Worm (Caenorhabditis elegans) whole organism, L4 larva: ENCODE data around the gene Y37D8A.26.

Experiments used
- F10B5.3 ChIP-seq: sonication (generic microtip); optimal IDR thresholded peaks from 2 replicates; lab custom pipeline; 2016; ENCODE audit warnings: mild to moderate bottlenecking, missing genetic modification characterization, missing compliant biosample characterization
- F37D6.2 ChIP-seq: sonication (generic microtip); optimal IDR thresholded peaks from 2 replicates; lab custom pipeline; 2016; ENCODE audit warnings: mild to moderate bottlenecking, missing genetic modification characterization, missing compliant biosample characterization
- F49E8.2 ChIP-seq: sonication (generic microtip); optimal IDR thresholded peaks from 2 replicates; lab custom pipeline; 2016; ENCODE audit warnings: missing compliant biosample characterization, mild to moderate bottlenecking, missing genetic modification characterization, borderline replicate concordance
- R02D3.7 ChIP-seq: fragments of 150-350 bp; sonication (generic microtip); optimal IDR thresholded peaks from 3 replicates; lab custom pipeline; 2014; ENCODE audit warnings: missing biosample characterization, missing genetic modification characterization
- T20F7.1 ChIP-seq: fragments of 200-800 bp; sonication (Bioruptor generic); optimal IDR thresholded peaks from 2 replicates; lab custom pipeline; 2018; ENCODE audit warnings: mild to moderate bottlenecking, missing genetic modification characterization, missing compliant biosample characterization
- Y48G9A.11 ChIP-seq: fragments of 200-800 bp; sonication (Bioruptor generic); IDR thresholded peaks from 2 replicates; pipeline ENCODE4 v1.3.6; 2022; ENCODE audit warnings: missing genetic modification reagents, missing genetic modification characterization, missing compliant biosample characterization
- Y75B8A.6 ChIP-seq: fragments of 200-800 bp; sonication (Bioruptor generic); IDR thresholded peaks from 2 replicates; pipeline ENCODE4 v1.3.6; 2022; ENCODE audit warnings: missing genetic modification reagents, missing genetic modification characterization, missing compliant biosample characterization
- ZK546.5 ChIP-seq, 2 experiments: sonication (generic microtip); optimal IDR thresholded peaks; 2 replicates each; lab custom pipeline; 2017; ENCODE audit warnings: missing biosample characterization in 2 of 2, missing genetic modification characterization in 2 of 2
- aha-1 ChIP-seq: fragments of 150-350 bp; peaks from one replicate; lab custom pipeline; 2014; ENCODE audit warnings: missing biosample characterization, missing genetic modification characterization
- ama-1 ChIP-seq: fragments of 150-350 bp; optimal IDR thresholded peaks from 2 replicates; lab custom pipeline; 2014; ENCODE audit warnings: inconsistent platforms, mixed read lengths
- arid-1 ChIP-seq: fragments of 200-800 bp; sonication (Bioruptor generic); conservative IDR thresholded peaks from 2 replicates; pipeline ENCODE4 v1.3.6; 2022; ENCODE audit warnings: missing genetic modification reagents, missing genetic modification characterization, missing compliant biosample characterization
- attf-4 ChIP-seq: sonication (generic microtip); optimal IDR thresholded peaks from 3 replicates; lab custom pipeline; 2017; ENCODE audit warnings: missing biosample characterization, missing genetic modification characterization
- ceh-82 ChIP-seq: sonication (generic microtip); optimal IDR thresholded peaks from 2 replicates; lab custom pipeline; 2017; ENCODE audit warnings: missing biosample characterization, missing genetic modification characterization
- ces-1 ChIP-seq: fragments of 150-350 bp; sonication (generic microtip); optimal IDR thresholded peaks from 4 replicates; lab custom pipeline; 2014; ENCODE audit warnings: missing biosample characterization, missing genetic modification reagents, missing genetic modification characterization
- daf-12 ChIP-seq: fragments of 150-350 bp; optimal IDR thresholded peaks from 2 replicates; lab custom pipeline; 2014; ENCODE audit warnings: missing biosample characterization, missing genetic modification reagents, missing genetic modification characterization
- daf-19 ChIP-seq: fragments of 200-800 bp; sonication (Bioruptor generic); conservative IDR thresholded peaks from 2 replicates; pipeline ENCODE4 v1.3.6; 2022; ENCODE audit warnings: missing genetic modification characterization, missing compliant biosample characterization
- dmd-8 ChIP-seq: fragments of 200-800 bp; sonication (Bioruptor generic); IDR thresholded peaks from 2 replicates; pipeline ENCODE4 v1.3.6; 2022; ENCODE audit warnings: missing genetic modification characterization, missing compliant biosample characterization
- duxl-1 ChIP-seq: sonication (generic microtip); optimal IDR thresholded peaks from 2 replicates; lab custom pipeline; 2016; ENCODE audit warnings: mild to moderate bottlenecking, missing genetic modification characterization, moderate library complexity, missing compliant biosample characterization; ENCODE audit not compliant: poor library complexity
- dve-1 ChIP-seq: sonication (generic microtip); optimal IDR thresholded peaks from 2 replicates; lab custom pipeline; 2017; ENCODE audit warnings: antibody characterized with exemption, mild to moderate bottlenecking, missing genetic modification characterization, missing compliant biosample characterization; ENCODE audit not compliant: insufficient read depth
- egl-27 ChIP-seq: sonication (generic microtip); optimal IDR thresholded peaks from 3 replicates; lab custom pipeline; 2017; ENCODE audit warnings: missing biosample characterization, missing genetic modification reagents, missing genetic modification characterization
- fkh-10 ChIP-seq: fragments of 150-350 bp; optimal IDR thresholded peaks from 2 replicates; lab custom pipeline; 2014; ENCODE audit warnings: missing biosample characterization, missing genetic modification reagents, missing genetic modification characterization
- fos-1 ChIP-seq: fragments of 150-350 bp; optimal IDR thresholded peaks from 2 replicates; lab custom pipeline; 2014; ENCODE audit warnings: missing biosample characterization, missing genetic modification characterization
- hlh-30 ChIP-seq: sonication (generic microtip); optimal IDR thresholded peaks from 2 replicates; lab custom pipeline; 2017; ENCODE audit warnings: antibody characterized with exemption, mild to moderate bottlenecking, missing genetic modification characterization, missing compliant biosample characterization; ENCODE audit not compliant: insufficient read depth
- hmg-1.1 ChIP-seq: fragments of 200-800 bp; sonication (Bioruptor generic); IDR thresholded peaks from 2 replicates; pipeline ENCODE4 v1.3.6; 2022; ENCODE audit warnings: missing genetic modification reagents, missing genetic modification characterization, missing compliant biosample characterization
- lim-7 ChIP-seq: fragments of 200-800 bp; sonication (Bioruptor generic); IDR thresholded peaks from 2 replicates; pipeline ENCODE4 v1.3.6; 2022; ENCODE audit warnings: missing genetic modification characterization, missing compliant biosample characterization
- lin-1 ChIP-seq: fragments of 200-800 bp; sonication (Bioruptor generic); IDR thresholded peaks from 2 replicates; pipeline ENCODE4 v1.3.6; 2022; ENCODE audit warnings: missing genetic modification reagents, missing genetic modification characterization, missing compliant biosample characterization
- lin-15B ChIP-seq: fragments of 150-350 bp; sonication (generic microtip); optimal IDR thresholded peaks from 3 replicates; lab custom pipeline; 2014; ENCODE audit warnings: missing biosample characterization, missing genetic modification characterization
- lin-39 ChIP-seq: fragments of 150-350 bp; optimal IDR thresholded peaks from 2 replicates; lab custom pipeline; 2014; ENCODE audit warnings: missing biosample characterization, missing genetic modification reagents, missing genetic modification characterization
- lir-3 ChIP-seq: sonication (generic microtip); optimal IDR thresholded peaks from 2 replicates; lab custom pipeline; 2016; ENCODE audit warnings: mild to moderate bottlenecking, missing genetic modification characterization, missing compliant biosample characterization
- madf-9 ChIP-seq: fragments of 200-800 bp; sonication (Bioruptor generic); conservative IDR thresholded peaks from 2 replicates; pipeline ENCODE4 v1.3.6; 2022; ENCODE audit warnings: missing genetic modification reagents, missing genetic modification characterization, missing compliant biosample characterization
- mdt-29 ChIP-seq: fragments of 200-800 bp; sonication (Bioruptor generic); IDR thresholded peaks from 2 replicates; pipeline ENCODE4 v1.3.6; 2022; ENCODE audit warnings: missing genetic modification reagents, missing genetic modification characterization, missing compliant biosample characterization
- mxl-2 ChIP-seq: fragments of 200-800 bp; sonication (Bioruptor generic); conservative IDR thresholded peaks from 2 replicates; pipeline ENCODE4 v1.3.6; 2022; ENCODE audit warnings: missing genetic modification reagents, missing genetic modification characterization, missing compliant biosample characterization
- nhr-11 ChIP-seq: fragments of 150-350 bp; optimal IDR thresholded peaks from 2 replicates; lab custom pipeline; 2014; ENCODE audit warnings: missing biosample characterization, missing genetic modification characterization
- nhr-237 ChIP-seq: sonication (generic microtip); optimal IDR thresholded peaks from 2 replicates; lab custom pipeline; 2017; ENCODE audit warnings: missing biosample characterization, missing genetic modification characterization
- nhr-42 ChIP-seq: fragments of 200-800 bp; sonication (Bioruptor generic); IDR thresholded peaks from 2 replicates; pipeline ENCODE4 v1.3.6; 2022; ENCODE audit warnings: missing genetic modification characterization, missing compliant biosample characterization
- nhr-48 ChIP-seq: sonication (generic microtip); optimal IDR thresholded peaks from 2 replicates; lab custom pipeline; 2016; ENCODE audit warnings: mild to moderate bottlenecking, missing genetic modification characterization, missing compliant biosample characterization
- nhr-76 ChIP-seq: fragments of 150-350 bp; optimal IDR thresholded peaks from 2 replicates; lab custom pipeline; 2014; ENCODE audit warnings: missing biosample characterization, missing genetic modification characterization
- nhr-77 ChIP-seq: fragments of 150-350 bp; optimal IDR thresholded peaks from 2 replicates; lab custom pipeline; 2014; ENCODE audit warnings: missing biosample characterization, missing genetic modification characterization
- pha-4 ChIP-seq, 2 experiments: fragments of 150-350 bp in 1 of 2; fragments of 200-800 bp in 1 of 2; sonication (Bioruptor generic) in 1 of 2; IDR thresholded peaks in 1 of 2; optimal IDR thresholded peaks in 1 of 2; 2 replicates each; pipeline versions ENCODE4 v1.3.6 to Lab custom; 2014 to 2022; ENCODE audit warnings: missing genetic modification characterization in 2 of 2, missing genetic modification reagents in 2 of 2, missing biosample characterization in 1 of 2, missing compliant biosample characterization in 1 of 2
- pqm-1 ChIP-seq: sonication (generic microtip); optimal IDR thresholded peaks from 2 replicates; lab custom pipeline; 2017; ENCODE audit warnings: missing biosample characterization, missing genetic modification characterization
- sdz-12 ChIP-seq: fragments of 200-800 bp; sonication (Bioruptor generic); optimal IDR thresholded peaks from 2 replicates; lab custom pipeline; 2018; ENCODE audit warnings: mild to moderate bottlenecking, missing genetic modification characterization, missing compliant biosample characterization
- skn-1 ChIP-seq: fragments of 150-350 bp; optimal IDR thresholded peaks from 2 replicates; lab custom pipeline; 2014; ENCODE audit warnings: missing biosample characterization, missing genetic modification characterization
- snpc-4 ChIP-seq: fragments of 150-350 bp; optimal IDR thresholded peaks from 2 replicates; lab custom pipeline; 2014; ENCODE audit warnings: missing biosample characterization, missing genetic modification characterization
- spr-1 ChIP-seq: sonication (generic microtip); optimal IDR thresholded peaks from 2 replicates; lab custom pipeline; 2016; ENCODE audit warnings: mild to moderate bottlenecking, missing genetic modification characterization, missing compliant biosample characterization
- spr-3 ChIP-seq: fragments of 200-800 bp; sonication (Bioruptor generic); optimal IDR thresholded peaks from 2 replicates; lab custom pipeline; 2018; ENCODE audit warnings: mild to moderate bottlenecking, missing genetic modification characterization, missing compliant biosample characterization
- tag-97 ChIP-seq: fragments of 200-800 bp; sonication (Bioruptor generic); IDR thresholded peaks from 2 replicates; pipeline ENCODE4 v1.3.6; 2022; ENCODE audit warnings: missing genetic modification characterization, missing compliant biosample characterization
- tra-1 ChIP-seq: fragments of 200-800 bp; sonication (Bioruptor generic); IDR thresholded peaks from 2 replicates; pipeline ENCODE4 v1.3.6; 2022; ENCODE audit warnings: missing genetic modification reagents, missing genetic modification characterization, missing compliant biosample characterization
- unc-62 ChIP-seq, 3 experiments: fragments of 150-350 bp in 1 of 3; sonication (generic microtip); optimal IDR thresholded peaks in 2 of 3; peaks in 1 of 3; 1 replicate in 1 of 3; 2 replicates in 2 of 3; lab custom pipeline; 2014 to 2017; ENCODE audit warnings: missing biosample characterization in 3 of 3, missing genetic modification characterization in 3 of 3, missing genetic modification reagents in 3 of 3, missing genotype in 1 of 3
- zfp-2 ChIP-seq: sonication (generic microtip); optimal IDR thresholded peaks from 2 replicates; lab custom pipeline; 2016; ENCODE audit warnings: mild to moderate bottlenecking, missing genetic modification characterization, missing compliant biosample characterization
- zip-2 ChIP-seq: fragments of 150-350 bp; optimal IDR thresholded peaks from 2 replicates; lab custom pipeline; 2014; ENCODE audit warnings: missing biosample characterization, missing genetic modification characterization
- ztf-7 ChIP-seq: fragments of 150-350 bp; optimal IDR thresholded peaks from 2 replicates; lab custom pipeline; 2014; ENCODE audit warnings: missing biosample characterization, missing genetic modification characterization

Y37D8A.26 gene

ce11 chrIII:12874606-12875066 lies 18.1 kb upstream of the Y37D8A.26 start, which contains the start of the genes mrg-1 and spcs-2 (continued):
- TF ChIP-seq tag-97 (GFP tag; lab: Robert Waterston, UW) (no peak), ces-1 (GFP tag; lab: Kevin White, UChicago) (peak; percentile 45), nhr-48 (peak; percentile 1), tra-1 (no peak), spr-3 (peak; percentile 35), lin-15B (tag; lab: Kevin White, UChicago) (peak; percentile 59), nhr-42 (GFP tag; lab: Robert Waterston, UW) (peak; percentile 67), aha-1 (tag; lab: Kevin White, UChicago) (peak; percentile 98), lin-39 (tag; lab: Kevin White, UChicago) (no peak), skn-1 (tag; lab: Kevin White, UChicago) (no peak), lir-3 (tag; lab: Kevin White, UChicago) (no peak), madf-9 (GFP tag; lab: Robert Waterston, UW) (peak; percentile 64), pha-4 (GFP tag; IDR thresholded peaks at IDR 0.05; lab: Robert Waterston, UW) (peak; percentile 84), pha-4 (tag; optimal IDR thresholded peaks at IDR 0.05; lab: Kevin White, UChicago) (peak; percentile 29), duxl-1 (tag; lab: Kevin White, UChicago) (peak; percentile 75), mdt-29 (GFP tag; lab: Robert Waterston, UW) (no peak), daf-19 (GFP tag; lab: Robert Waterston, UW) (no peak), sdz-12 (no peak), zip-2 (tag; lab: Kevin White, UChicago) (peak; percentile 56), ZK546.5 (tag; optimal IDR thresholded peaks at IDR 0.05; lab: Kevin White, UChicago) (no peak), unc-62 (GFP tag; optimal IDR thresholded peaks at IDR 0.05 in 1 of 2; lab: Kevin White, UChicago) (peak in 1 of 2 experiments; percentile 98), unc-62 (tag; optimal IDR thresholded peaks at IDR 0.05; lab: Kevin White, UChicago) (no peak), F37D6.2 (peak; percentile 71), arid-1 (GFP tag; lab: Robert Waterston, UW) (peak; percentile 88), R02D3.7 (peak; percentile 3), lin-1 (GFP tag; lab: Robert Waterston, UW) (peak; percentile 37; the same call in 1 of the 2 replicates), hmg-1.1 (GFP tag; lab: Robert Waterston, UW) (peak; percentile 83), nhr-237 (tag; lab: Kevin White, UChicago) (no peak), hlh-30 (tag; lab: Kevin White, UChicago) (peak; percentile 77), dmd-8 (GFP tag; lab: Robert Waterston, UW) (no peak), fos-1 (no peak), daf-12 (tag; lab: Kevin White, UChicago) (no peak), nhr-76 (tag; lab: Kevin White, UChicago) (no peak), F49E8.2 (tag; lab: Kevin White, UChicago) (peak; percentile 60), Y75B8A.6 (GFP tag; lab: Robert Waterston, UW) (no peak), ama-1 (lab: Kevin White, UChicago) (no peak), egl-27 (tag; lab: Kevin White, UChicago) (no peak), spr-1 (tag; lab: Kevin White, UChicago) (peak; percentile 77), T20F7.1 (no peak), lim-7 (GFP tag; lab: Robert Waterston, UW) (0 out of 2 replicates have a peak, but pooled peaks have one; percentile 52), dve-1 (peak; percentile 91), F10B5.3 (tag; lab: Kevin White, UChicago) (no peak), nhr-77 (peak; percentile 61), Y48G9A.11 (peak; percentile 74), pqm-1 (tag; lab: Kevin White, UChicago) (no peak), zfp-2 (tag; lab: Kevin White, UChicago) (peak; percentile 24), snpc-4 (no peak), ceh-82 (tag; lab: Kevin White, UChicago) (no peak), attf-4 (no peak), fkh-10 (GFP tag; lab: Kevin White, UChicago) (peak; percentile 74), nhr-11 (tag; lab: Kevin White, UChicago) (peak; percentile 35), ztf-7 (tag; lab: Kevin White, UChicago) (peak; percentile 44), mxl-2 (GFP tag; lab: Robert Waterston, UW) (no peak)
